Fruit fly (Drosophila melanogaster): ENCODE measurements around the gene unc-13-4A.

The unc-13-4A gene

DNA sequence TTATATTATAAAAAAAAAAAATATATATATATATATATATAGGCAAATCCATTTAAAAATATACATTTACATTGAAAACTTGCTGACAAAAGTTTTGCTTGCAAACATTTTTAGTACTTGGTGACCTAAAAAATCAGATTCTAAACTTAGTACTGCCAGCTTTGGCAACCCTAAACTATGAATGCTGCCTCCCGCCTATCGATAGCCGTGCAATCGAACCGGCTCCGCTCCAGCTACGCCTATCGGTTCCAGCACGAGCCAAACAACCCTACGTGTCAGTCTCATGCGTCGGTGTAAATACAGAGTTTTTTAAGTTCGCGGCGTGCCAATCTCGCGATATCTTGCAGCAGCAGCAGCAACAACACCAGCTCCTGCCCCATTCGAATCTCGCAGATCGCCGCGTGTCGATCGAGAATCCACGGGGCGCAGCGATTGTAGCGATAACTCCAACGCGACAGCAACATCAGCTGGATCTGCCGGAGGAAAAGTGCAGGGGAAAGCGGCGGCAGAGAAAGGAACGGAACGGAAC is 47.7 kb upstream of the unc-13-4A start, which contains the start of gene Sec63 (continued):
- TF ChIP-seq Nf-YB (GFP tag; optimal IDR thresholded peaks at IDR 0.05) (no peak), dmrt11E (tag; optimal IDR thresholded peaks at IDR 0.05) (no peak), CG9215 (GFP tag; IDR thresholded peaks at IDR 0.05) (peak; percentile 44), Dp (GFP tag; optimal IDR thresholded peaks at IDR 0.05) (peak; percentile 43), maf-S (GFP tag; optimal IDR thresholded peaks at IDR 0.05) (no peak), en (GFP tag; optimal IDR thresholded peaks at IDR 0.05) (no peak), gem (tag; optimal IDR thresholded peaks at IDR 0.05) (peak; percentile 71), Ets65A (GFP tag) (no peak), CG15269 (tag; optimal IDR thresholded peaks at IDR 0.05) (peak; percentile 16), CG4820 (GFP tag; optimal IDR thresholded peaks at IDR 0.05) (peak; percentile 21), CG11504 (tag; optimal IDR thresholded peaks at IDR 0.05) (peak; percentile 60), Meics (GFP tag; optimal IDR thresholded peaks at IDR 0.05) (peak; percentile 69), Mes4 (GFP tag; optimal IDR thresholded peaks at IDR 0.05) (no peak), CG6813 (GFP tag; optimal IDR thresholded peaks at IDR 0.05) (no peak), sna (GFP tag; IDR thresholded peaks at IDR 0.05; ENCODE audit: partially characterized antibody) (peak; percentile 78), Mad (GFP tag; optimal IDR thresholded peaks at IDR 0.05) (no peak), usp (GFP tag; optimal IDR thresholded peaks at IDR 0.05) (no peak), stwl (tag; optimal IDR thresholded peaks at IDR 0.05) (peak; percentile 90), Jarid2 (GFP tag; optimal IDR thresholded peaks at IDR 0.05) (peak; percentile 6), Hr51 (GFP tag; optimal IDR thresholded peaks at IDR 0.05) (peak; percentile 47 to 49), tgo (GFP tag; IDR thresholded peaks at IDR 0.05) (no peak; the same call in 1 of the 3 replicates), caup (GFP tag; optimal IDR thresholded peaks at IDR 0.05; ENCODE audit: severe bottlenecking) (peak; percentile 27), Pdp1 (GFP tag; optimal IDR thresholded peaks at IDR 0.05) (peak; percentile 5 to 11), sr (GFP tag; IDR thresholded peaks at IDR 0.05) (no peak), run (tag; optimal IDR thresholded peaks at IDR 0.05) (no peak), CG8281 (tag; optimal IDR thresholded peaks at IDR 0.05) (no peak), cas (GFP tag; IDR thresholded peaks at IDR 0.05) (0 out of 2 replicates have a peak, but pooled peaks have one; percentile 34), nerfin-1 (tag; optimal IDR thresholded peaks at IDR 0.05) (peak; percentile 21), schlank (tag; optimal IDR thresholded peaks at IDR 0.05) (no peak), ash1 (GFP tag; optimal IDR thresholded peaks at IDR 0.05) (no peak), eve (GFP tag; optimal IDR thresholded peaks at IDR 0.05) (no peak), cato (GFP tag; optimal IDR thresholded peaks at IDR 0.05; ENCODE audit: borderline replicate concordance) (peak; percentile 36), stc (GFP tag; IDR thresholded peaks at IDR 0.05) (0 out of 2 replicates have a peak, but pooled peaks have one; percentile 18), pan (optimal IDR thresholded peaks at IDR 0.05) (no peak), pan (GFP tag; optimal IDR thresholded peaks at IDR 0.05 in 1 of 2, IDR thresholded peaks at IDR 0.05 in 1 of 2) (peak in 1 of 2 experiments; percentile 54), Sry-β (GFP tag; optimal IDR thresholded peaks at IDR 0.05) (peak; percentile 27), NfI (GFP tag; optimal IDR thresholded peaks at IDR 0.05) (peak; percentile 36), chm (GFP tag; IDR thresholded peaks at IDR 0.05) (0 out of 2 replicates have a peak, but pooled peaks have one; percentile 34), CG2199 (GFP tag; IDR thresholded peaks at IDR 0.05) (peak; percentile 23; the same call in 1 of the 3 replicates), CG12155 (GFP tag; optimal IDR thresholded peaks at IDR 0.05) (peak; percentile 91), Scr (GFP tag; IDR thresholded peaks at IDR 0.05; ENCODE audit: partially characterized antibody) (peak; percentile 79), CG4360 (GFP tag; IDR thresholded peaks at IDR 0.05) (no peak), CG12744 (GFP tag; optimal IDR thresholded peaks at IDR 0.05) (no peak), Opbp (GFP tag; IDR thresholded peaks at IDR 0.05; ENCODE audit: partially characterized antibody) (peak; percentile 88), CG7786 (GFP tag; optimal IDR thresholded peaks at IDR 0.05) (no peak), mam (GFP tag; optimal IDR thresholded peaks at IDR 0.05) (peak; percentile 60), phol (tag; optimal IDR thresholded peaks at IDR 0.05) (peak; percentile 82), CG8944 (GFP tag; optimal IDR thresholded peaks at IDR 0.05) (no peak), NC2β (GFP tag; optimal IDR thresholded peaks at IDR 0.05) (no peak)
